Fruit fly (Drosophila melanogaster) S2 (cell line): ENCODE results near the gene Cyp313a4.

Experiments used
- CG8478 ChIP-seq: fragments of >200 bp; optimal IDR thresholded peaks from 2 replicates; lab custom pipeline; 2018
- CTCF ChIP-seq, 2 experiments: fragments of >200 bp; optimal IDR thresholded peaks; 2 replicates each; lab custom pipeline; 2018

DNA sequence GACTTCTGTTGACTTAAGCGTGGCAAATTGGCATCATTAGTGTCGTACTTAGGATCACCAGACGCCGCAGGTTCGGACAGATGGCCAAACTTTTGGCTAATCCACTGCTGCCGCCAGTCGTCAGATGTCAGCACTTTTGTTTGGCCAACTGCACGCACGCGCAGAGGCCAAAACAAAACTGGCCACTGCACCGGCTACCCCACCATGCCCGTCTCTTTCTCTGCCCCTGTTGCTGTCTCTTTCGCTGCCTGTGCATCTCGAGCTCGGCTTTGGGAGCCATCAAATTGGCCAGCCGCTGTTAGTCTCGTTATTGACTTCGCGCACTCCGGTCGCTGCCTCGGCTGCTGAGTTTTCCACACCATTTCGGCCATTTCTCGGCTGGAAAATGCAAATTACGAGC, 18.6 kb downstream of the Cyp313a4 start, which contains the start of gene CG14395:
- no peak for TF ChIP-seq CTCF (optimal IDR thresholded peaks at IDR 0.05; lab: Kevin White, UChicago)
- TF ChIP-seq CG8478: no peak
